Worm (Caenorhabditis elegans) whole organism, late embryonic: Measurements from ENCODE around the gene rhy-1.

ENCODE experiments used
- C08G9.2 ChIP-seq: sonication (generic microtip); optimal IDR thresholded peaks from 2 replicates; lab custom pipeline; 2016; ENCODE audit warnings: mild to moderate bottlenecking, missing genetic modification characterization, moderate library complexity, missing compliant biosample characterization
- ama-1 ChIP-seq: fragments of 150-350 bp; optimal IDR thresholded peaks from 2 replicates; lab custom pipeline; 2014
- ceh-19 ChIP-seq: fragments of 200-800 bp; sonication (Bioruptor generic); optimal IDR thresholded peaks from 2 replicates; lab custom pipeline; 2018; ENCODE audit warnings: mild to moderate bottlenecking, missing genetic modification characterization, missing compliant biosample characterization
- ceh-24 ChIP-seq: sonication (generic microtip); optimal IDR thresholded peaks from 2 replicates; lab custom pipeline; 2016; ENCODE audit warnings: mild to moderate bottlenecking, missing genetic modification characterization, missing compliant biosample characterization
- ceh-34 ChIP-seq: sonication (generic microtip); optimal IDR thresholded peaks from 2 replicates; lab custom pipeline; 2016; ENCODE audit warnings: mild to moderate bottlenecking, missing genetic modification characterization, missing compliant biosample characterization
- ceh-45 ChIP-seq: fragments of 200-800 bp; sonication (Bioruptor generic); IDR thresholded peaks from 2 replicates; pipeline ENCODE4 v1.3.6; 2022; ENCODE audit warnings: missing genetic modification reagents, missing genetic modification characterization, missing compliant biosample characterization
- ets-4 ChIP-seq: sonication (generic microtip); optimal IDR thresholded peaks from 2 replicates; lab custom pipeline; 2016; ENCODE audit warnings: missing genetic modification characterization, missing compliant biosample characterization
- lim-6 ChIP-seq: sonication (generic microtip); optimal IDR thresholded peaks from 2 replicates; lab custom pipeline; 2016; ENCODE audit warnings: missing genetic modification characterization, missing compliant biosample characterization
- nfya-1 ChIP-seq: sonication (generic microtip); optimal IDR thresholded peaks from 2 replicates; lab custom pipeline; 2017; ENCODE audit warnings: missing genetic modification characterization, mild to moderate bottlenecking, missing compliant biosample characterization, antibody characterized with exemption, moderate library complexity
- npax-4 ChIP-seq: sonication (generic microtip); optimal IDR thresholded peaks from 2 replicates; lab custom pipeline; 2016; ENCODE audit warnings: missing genetic modification characterization, missing compliant biosample characterization
- pha-4 ChIP-seq: fragments of 150-350 bp; optimal IDR thresholded peaks from 2 replicates; lab custom pipeline; 2018; ENCODE audit warnings: missing biosample characterization, missing genetic modification reagents, missing genetic modification characterization
- pqm-1 ChIP-seq: sonication (generic microtip); optimal IDR thresholded peaks from 2 replicates; lab custom pipeline; 2016; ENCODE audit warnings: missing genetic modification characterization, missing compliant biosample characterization

DNA sequence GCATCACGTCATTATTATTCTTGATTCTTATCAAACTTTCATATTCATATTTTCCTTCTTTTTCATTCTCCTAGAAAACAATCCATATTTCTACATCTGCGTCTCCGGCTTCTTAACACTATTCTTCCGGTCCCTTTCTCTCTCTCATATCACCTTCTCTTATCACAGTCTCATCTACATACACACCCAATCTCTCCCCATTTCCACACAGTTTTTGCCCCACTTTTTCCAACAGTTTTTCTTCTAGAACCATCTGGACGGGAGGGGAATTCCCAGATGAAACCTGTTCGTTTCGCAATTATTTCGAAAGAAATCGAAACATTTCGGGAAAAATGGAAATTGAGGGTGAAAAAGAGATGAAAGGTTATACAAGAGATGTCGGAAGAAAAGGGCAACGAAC lies 33.0 kb upstream of the rhy-1 start:
- TF ChIP-seq ceh-19 (GFP tag; lab: Kevin White, UChicago) (no peak), ceh-34 (tag; lab: Kevin White, UChicago) (no peak), C08G9.2 (tag; lab: Kevin White, UChicago) (no peak), nfya-1 (tag; lab: Kevin White, UChicago) (no peak), ceh-45 (GFP tag; lab: Robert Waterston, UW) (no peak), ets-4 (tag; lab: Kevin White, UChicago) (no peak), ceh-24 (no peak), npax-4 (tag; lab: Kevin White, UChicago) (no peak), lim-6 (tag; lab: Kevin White, UChicago) (no peak), pha-4 (tag; lab: Kevin White, UChicago) (no peak), ama-1 (lab: Kevin White, UChicago) (no peak), pqm-1 (tag; lab: Kevin White, UChicago) (no peak)
